Fruit fly (Drosophila melanogaster): ENCODE results near the gene Megf8.

dm6 chr2L:8083427-8084295 is 40.4 kb downstream of the Megf8 start:
- TF ChIP-seq Sox102F (GFP tag; optimal IDR thresholded peaks at IDR 0.05) = no peak
- TF ChIP-seq vri (GFP tag; optimal IDR thresholded peaks at IDR 0.05) = peak; percentile 93
- TF ChIP-seq OdsH (GFP tag; optimal IDR thresholded peaks at IDR 0.05) = no peak
- TF ChIP-seq pdm3 (GFP tag; optimal IDR thresholded peaks at IDR 0.05) = no peak
- TF ChIP-seq ss (GFP tag; optimal IDR thresholded peaks at IDR 0.05) = peak; percentile 50 to 62
- no peak for TF ChIP-seq CG3032 (tag; optimal IDR thresholded peaks at IDR 0.05)
- TF ChIP-seq CG7368 (GFP tag; optimal IDR thresholded peaks at IDR 0.05) = no peak
- TF ChIP-seq CG11294 (GFP tag; IDR thresholded peaks at IDR 0.05) = no peak
- peak in 1 of 2 experiments; percentile 51 for TF ChIP-seq salr (GFP tag; optimal IDR thresholded peaks at IDR 0.05)
- TF ChIP-seq Sox14 (GFP tag; optimal IDR thresholded peaks at IDR 0.05) = peak; percentile 65
- no peak for TF ChIP-seq spab (GFP tag; optimal IDR thresholded peaks at IDR 0.05)

Data from whole organism, prepupa.